Fruit fly (Drosophila melanogaster) whole organism, embryonic: ENCODE results near the gene CG16789.
A peak's percentile ranks its signal among the peaks of the same experiment; 100 is the strongest.

Source experiments
- BtbVII ChIP-seq: fragments of 200-800 bp; sonication (Bioruptor generic); optimal IDR thresholded peaks from 3 replicates; lab custom pipeline; 2017; ENCODE audit warnings: missing biosample characterization, mild to moderate bottlenecking, missing genetic modification characterization
- CG11456 ChIP-seq: fragments of 200-800 bp; sonication (Bioruptor generic); IDR thresholded peaks from 3 replicates; pipeline ENCODE4 v1.3.6; 2022; ENCODE audit warnings: missing biosample characterization, missing genetic modification characterization
- CG11723 ChIP-seq: fragments of 200-800 bp; sonication (Bioruptor generic); optimal IDR thresholded peaks from 2 replicates; lab custom pipeline; 2017; ENCODE audit warnings: missing biosample characterization, mild to moderate bottlenecking, missing genetic modification characterization
- CG13123 ChIP-seq: fragments of 200-800 bp; sonication (Bioruptor generic); optimal IDR thresholded peaks from 2 replicates; lab custom pipeline; 2016; ENCODE audit warnings: missing biosample characterization, missing genetic modification characterization
- CG13424 ChIP-seq: fragments of 200-800 bp; sonication (Bioruptor generic); optimal IDR thresholded peaks from 2 replicates; lab custom pipeline; 2019; ENCODE audit warnings: missing biosample characterization, mild to moderate bottlenecking, missing genetic modification characterization, moderate library complexity
- CG13624 ChIP-seq: fragments of 200-800 bp; sonication (Bioruptor generic); optimal IDR thresholded peaks from 2 replicates; lab custom pipeline; 2016; ENCODE audit warnings: missing biosample characterization, missing genetic modification characterization
- CG14860 ChIP-seq: fragments of 200-800 bp; sonication (Bioruptor generic); IDR thresholded peaks from 3 replicates; pipeline ENCODE4 v1.3.6; 2022; ENCODE audit warnings: missing biosample characterization, missing genetic modification characterization; ENCODE audit not compliant: partially characterized antibody
- CG15073 ChIP-seq: fragments of 200-800 bp; sonication (Bioruptor generic); optimal IDR thresholded peaks from 2 replicates; lab custom pipeline; 2016; ENCODE audit warnings: missing biosample characterization, missing genetic modification characterization
- CG16863 ChIP-seq: fragments of 200-800 bp; sonication (Bioruptor generic); optimal IDR thresholded peaks from 3 replicates; lab custom pipeline; 2016; ENCODE audit warnings: missing biosample characterization, missing genetic modification characterization
- CG17802 ChIP-seq: fragments of 200-800 bp; sonication (Bioruptor generic); optimal IDR thresholded peaks from 2 replicates; lab custom pipeline; 2018; ENCODE audit warnings: missing biosample characterization, mild to moderate bottlenecking, missing genetic modification characterization, moderate library complexity
- CG3065 ChIP-seq: fragments of 200-800 bp; sonication (Bioruptor generic); optimal IDR thresholded peaks from 2 replicates; lab custom pipeline; 2016; ENCODE audit warnings: missing biosample characterization, missing genetic modification characterization
- CG32772 ChIP-seq: fragments of 200-800 bp; sonication (Bioruptor generic); IDR thresholded peaks from 2 replicates; pipeline ENCODE4 v1.3.6; 2022; ENCODE audit warnings: missing biosample characterization, missing genetic modification characterization
- CG3838 ChIP-seq: fragments of 200-800 bp; sonication (Bioruptor generic); optimal IDR thresholded peaks from 3 replicates; lab custom pipeline; 2016; ENCODE audit warnings: missing biosample characterization, missing genetic modification characterization
- CG4617 ChIP-seq: fragments of 200-800 bp; sonication (Bioruptor generic); optimal IDR thresholded peaks from 3 replicates; lab custom pipeline; 2016; ENCODE audit warnings: missing biosample characterization, missing genetic modification characterization, borderline replicate concordance
- CG5953 ChIP-seq: fragments of 200-800 bp; sonication (Bioruptor generic); IDR thresholded peaks from 2 replicates; pipeline ENCODE4 v1.3.6; 2022; ENCODE audit warnings: missing biosample characterization, missing genetic modification characterization
- CG6254 ChIP-seq: fragments of 200-800 bp; sonication (Bioruptor generic); optimal IDR thresholded peaks from 3 replicates; lab custom pipeline; 2017; ENCODE audit warnings: mild to moderate bottlenecking, missing biosample characterization, missing genetic modification reagents, missing genetic modification characterization
- CG6683 ChIP-seq: fragments of 200-800 bp; sonication (Bioruptor generic); optimal IDR thresholded peaks from 2 replicates; lab custom pipeline; 2017; ENCODE audit warnings: missing biosample characterization, mild to moderate bottlenecking, missing genetic modification characterization, missing genetic modification reagents
- CG6765 ChIP-seq: fragments of 200-800 bp; sonication (Bioruptor generic); optimal IDR thresholded peaks from 3 replicates; lab custom pipeline; 2017; ENCODE audit warnings: missing biosample characterization, mild to moderate bottlenecking, missing genetic modification characterization
- CG8281 ChIP-seq: fragments of 200-800 bp; sonication (Bioruptor generic); optimal IDR thresholded peaks from 2 replicates; lab custom pipeline; 2018; ENCODE audit warnings: missing biosample characterization, mild to moderate bottlenecking, missing genetic modification characterization, moderate library complexity
- E2f2 ChIP-seq: fragments of 200-800 bp; sonication (Bioruptor generic); IDR thresholded peaks from 2 replicates; pipeline ENCODE4 v1.3.6; 2022; ENCODE audit warnings: missing biosample characterization, missing genetic modification characterization
- Gug ChIP-seq: fragments of 200-800 bp; sonication (Bioruptor generic); IDR thresholded peaks from 4 replicates; pipeline ENCODE4 v1.3.6; 2022; ENCODE audit warnings: missing biosample characterization, missing genetic modification characterization
- MESR4 ChIP-seq: fragments of 200-800 bp; sonication (Bioruptor generic); optimal IDR thresholded peaks from 2 replicates; lab custom pipeline; 2018; ENCODE audit warnings: missing biosample characterization, mild to moderate bottlenecking, missing genetic modification characterization, moderate library complexity
- NC2α ChIP-seq: fragments of 200-800 bp; sonication (Bioruptor generic); optimal IDR thresholded peaks from 2 replicates; lab custom pipeline; 2016; ENCODE audit warnings: missing biosample characterization, missing genetic modification characterization
- Scr ChIP-seq: fragments of 200-800 bp; sonication (Bioruptor generic); IDR thresholded peaks from 2 replicates; pipeline ENCODE4 v1.3.6; 2022; ENCODE audit warnings: missing biosample characterization, missing genetic modification characterization; ENCODE audit not compliant: partially characterized antibody
- Taf1 ChIP-seq: fragments of 200-800 bp; sonication (Bioruptor generic); IDR thresholded peaks from 2 replicates; pipeline ENCODE4 v1.3.6; 2022; ENCODE audit warnings: missing biosample characterization, missing genetic modification characterization
- Trl ChIP-seq, 3 experiments: fragments of >200 bp in 2 of 3; fragments of 200-800 bp in 1 of 3; sonication (Bioruptor generic) in 1 of 3; optimal IDR thresholded peaks; 2 replicates in 1 of 3; 3 replicates in 2 of 3; lab custom pipeline; 2016 to 2017; ENCODE audit warnings: missing biosample characterization in 1 of 3, missing genetic modification characterization in 1 of 3
- aop ChIP-seq: fragments of 200-800 bp; sonication (Bioruptor generic); IDR thresholded peaks from 2 replicates; pipeline ENCODE4 v1.3.6; 2022; ENCODE audit warnings: missing biosample characterization, missing genetic modification characterization
- caup ChIP-seq: fragments of 200-800 bp; sonication (Bioruptor generic); optimal IDR thresholded peaks from 3 replicates; lab custom pipeline; 2017; ENCODE audit warnings: missing biosample characterization, mild to moderate bottlenecking, missing genetic modification characterization, moderate library complexity; ENCODE audit not compliant: severe bottlenecking
- corto ChIP-seq: fragments of 200-800 bp; sonication (Bioruptor generic); optimal IDR thresholded peaks from 2 replicates; lab custom pipeline; 2016; ENCODE audit warnings: missing biosample characterization, mild to moderate bottlenecking, missing genetic modification characterization, moderate library complexity
- danr ChIP-seq: fragments of 200-800 bp; sonication (Bioruptor generic); IDR thresholded peaks from 2 replicates; pipeline ENCODE4 v1.3.6; 2022; ENCODE audit warnings: missing biosample characterization, missing genetic modification characterization
- dati ChIP-seq: fragments of 200-800 bp; sonication (Bioruptor generic); IDR thresholded peaks from 2 replicates; pipeline ENCODE4 v1.3.6; 2022; ENCODE audit warnings: missing biosample characterization, missing genetic modification characterization
- dmrt99B ChIP-seq: fragments of 200-800 bp; sonication (Bioruptor generic); optimal IDR thresholded peaks from 2 replicates; lab custom pipeline; 2018; ENCODE audit warnings: missing biosample characterization, mild to moderate bottlenecking, missing genetic modification characterization, moderate library complexity
- esg ChIP-seq: fragments of 200-800 bp; sonication (Bioruptor generic); conservative IDR thresholded peaks from 2 replicates; pipeline ENCODE4 v1.3.6; 2022; ENCODE audit warnings: missing biosample characterization, missing genetic modification characterization
- ewg ChIP-seq: fragments of 200-800 bp; sonication (Bioruptor generic); optimal IDR thresholded peaks from 3 replicates; lab custom pipeline; 2017; ENCODE audit warnings: mild to moderate bottlenecking, missing biosample characterization, missing genetic modification reagents, missing genetic modification characterization
- fd102C ChIP-seq: fragments of 200-800 bp; sonication (Bioruptor generic); optimal IDR thresholded peaks from 2 replicates; lab custom pipeline; 2018; ENCODE audit warnings: missing biosample characterization, mild to moderate bottlenecking, missing genetic modification characterization, moderate library complexity
- gce ChIP-seq: fragments of 200-800 bp; sonication (Bioruptor generic); IDR thresholded peaks from 3 replicates; pipeline ENCODE4 v1.3.6; 2022; ENCODE audit warnings: missing biosample characterization, missing genetic modification characterization
- gsb ChIP-seq: fragments of 200-800 bp; sonication (Bioruptor generic); IDR thresholded peaks from 2 replicates; pipeline ENCODE4 v1.3.6; 2022; ENCODE audit warnings: missing biosample characterization, missing genetic modification characterization
- hth ChIP-seq: fragments of >200 bp; optimal IDR thresholded peaks from 2 replicates; lab custom pipeline; 2017; ENCODE audit warnings: inconsistent platforms
- kah ChIP-seq: fragments of 200-800 bp; sonication (Bioruptor generic); optimal IDR thresholded peaks from 2 replicates; lab custom pipeline; 2018; ENCODE audit warnings: missing biosample characterization, mild to moderate bottlenecking, missing genetic modification characterization
- klu ChIP-seq: fragments of 200-800 bp; sonication (Bioruptor generic); IDR thresholded peaks from 2 replicates; pipeline ENCODE4 v1.3.6; 2022; ENCODE audit warnings: missing biosample characterization, missing genetic modification characterization
- lov ChIP-seq, 2 experiments: fragments of 200-800 bp in 1 of 2; fragments of >200 bp in 1 of 2; sonication (Bioruptor generic) in 1 of 2; IDR thresholded peaks in 1 of 2; optimal IDR thresholded peaks in 1 of 2; 2 replicates in 1 of 2; 3 replicates in 1 of 2; pipeline versions ENCODE4 v1.3.6 to Lab custom; 2017 to 2022; ENCODE audit warnings: missing biosample characterization in 1 of 2, missing genetic modification characterization in 1 of 2
- nerfin-1 ChIP-seq: fragments of 200-800 bp; sonication (Bioruptor generic); optimal IDR thresholded peaks from 3 replicates; lab custom pipeline; 2019; ENCODE audit warnings: missing biosample characterization, mild to moderate bottlenecking, missing genetic modification characterization, moderate library complexity
- pan ChIP-seq, 4 experiments: fragments of >200 bp in 3 of 4; fragments of 200-800 bp in 1 of 4; sonication (Bioruptor generic) in 1 of 4; optimal IDR thresholded peaks in 3 of 4; IDR thresholded peaks in 1 of 4; 2 replicates each; pipeline versions ENCODE4 v1.3.6 to Lab custom; 2017 to 2022; ENCODE audit warnings: missing biosample characterization in 2 of 4, missing genetic modification characterization in 2 of 4, mixed read lengths in 1 of 4
- peb ChIP-seq: fragments of 200-800 bp; sonication (Bioruptor generic); IDR thresholded peaks from 2 replicates; pipeline ENCODE4 v1.3.6; 2022; ENCODE audit warnings: missing biosample characterization, missing genetic modification characterization
- sob ChIP-seq: fragments of 200-800 bp; sonication (Bioruptor generic); IDR thresholded peaks from 2 replicates; pipeline ENCODE4 v1.3.6; 2022; ENCODE audit warnings: missing biosample characterization, missing genetic modification characterization
- z ChIP-seq: fragments of 200-800 bp; sonication (Bioruptor generic); IDR thresholded peaks from 3 replicates; pipeline ENCODE4 v1.3.6; 2022; ENCODE audit warnings: missing biosample characterization, missing genetic modification characterization
- zfh2 ChIP-seq: fragments of 200-800 bp; sonication (Bioruptor generic); optimal IDR thresholded peaks from 2 replicates; lab custom pipeline; 2016; ENCODE audit warnings: missing biosample characterization, missing genetic modification characterization

The CG16789 gene

DNA sequence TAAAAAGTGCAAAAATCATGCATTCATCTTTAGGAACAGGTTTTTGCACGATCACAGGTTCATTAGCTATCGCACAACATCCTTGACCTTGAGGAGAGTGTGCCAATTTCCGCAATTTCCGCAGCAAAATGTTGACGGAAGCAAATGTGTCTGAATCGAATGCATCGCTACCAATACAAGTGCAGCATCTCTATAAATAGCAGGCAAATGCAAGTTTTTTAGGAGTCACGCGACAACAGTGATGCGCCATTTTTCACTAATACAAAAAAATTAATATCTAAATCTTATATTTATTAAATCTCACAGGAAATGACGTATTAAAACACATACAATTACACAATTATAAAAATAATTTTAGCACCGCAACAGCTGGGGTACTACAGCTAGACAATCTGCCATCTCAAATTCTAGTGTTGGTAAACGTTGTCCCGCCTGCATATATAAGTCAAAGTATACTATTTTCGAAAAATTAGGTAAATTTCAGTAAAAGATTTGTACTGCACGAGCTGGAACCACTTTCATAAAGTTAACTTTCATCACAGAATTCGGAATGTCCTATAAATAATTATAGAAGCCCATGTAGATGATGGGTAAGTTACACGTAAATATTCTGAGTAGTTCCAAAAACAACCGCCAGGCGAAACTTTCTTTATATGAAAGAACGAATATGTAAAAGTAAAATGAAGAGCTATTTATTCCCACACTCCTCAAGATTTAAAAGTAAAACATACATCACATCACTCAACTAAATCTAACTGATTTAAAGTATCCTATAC lies 8.0 kb downstream of the CG16789 start, which contains the start of gene CG9399 (continued):
- peak; percentile 97 for TF ChIP-seq CG13424 (tag; lab: Kevin White, UChicago)
- peak; percentile 88 for TF ChIP-seq kah (GFP tag; lab: Kevin White, UChicago)
- peak; percentile 93 for TF ChIP-seq BtbVII
- peak; percentile 91 for TF ChIP-seq Taf1 (GFP tag; lab: Robert Waterston, UW)
- TF ChIP-seq CG8281 = peak; percentile 84
- TF ChIP-seq CG6765 = peak; percentile 87
- TF ChIP-seq CG5953 = peak; percentile 98
- 0 out of 3 replicates have a peak, but pooled peaks have one; percentile 48 for TF ChIP-seq CG14860 (GFP tag; lab: Robert Waterston, UW)
- TF ChIP-seq aop (GFP tag; lab: Robert Waterston, UW) = peak; percentile 96
- peak; percentile 94 for TF ChIP-seq gsb (GFP tag; lab: Robert Waterston, UW)
- TF ChIP-seq CG3838 (GFP tag; lab: Kevin White, UChicago) = peak; percentile 90
- TF ChIP-seq caup = peak; percentile 95
- TF ChIP-seq danr = peak; percentile 94
- TF ChIP-seq Scr (GFP tag; lab: Robert Waterston, UW) = peak; percentile 49
- peak; percentile 77 for TF ChIP-seq MESR4 (GFP tag; lab: Kevin White, UChicago)
- TF ChIP-seq corto (GFP tag; lab: Kevin White, UChicago) = peak; percentile 94
- peak; percentile 93 for TF ChIP-seq CG6254 (GFP tag; lab: Kevin White, UChicago)
- peak; percentile 97 for TF ChIP-seq dmrt99B (tag; lab: Kevin White, UChicago)
- TF ChIP-seq gce = peak; percentile 97
- TF ChIP-seq CG17802 (tag; lab: Kevin White, UChicago) = peak; percentile 84
- peak; percentile 95 for TF ChIP-seq CG11723 (GFP tag; lab: Kevin White, UChicago)
- peak; percentile 95 for TF ChIP-seq ewg (GFP tag; lab: Kevin White, UChicago)
- peak; percentile 98 for TF ChIP-seq Gug (GFP tag; lab: Robert Waterston, UW)
- TF ChIP-seq CG3065 (GFP tag; lab: Kevin White, UChicago) = peak; percentile 94
- TF ChIP-seq z (GFP tag; lab: Robert Waterston, UW) = peak; percentile 73
- peak; percentile 94 for TF ChIP-seq zfh2 (GFP tag; lab: Kevin White, UChicago)
- TF ChIP-seq nerfin-1 (tag; lab: Kevin White, UChicago) = peak; percentile 92
- TF ChIP-seq sob = peak; percentile 98
- no peak for TF ChIP-seq hth (lab: Kevin White, UChicago)
- peak; percentile 95 for TF ChIP-seq peb (GFP tag; lab: Robert Waterston, UW)
- peak; percentile 81 for TF ChIP-seq NC2α (GFP tag; lab: Kevin White, UChicago)
- peak; percentile 83 for TF ChIP-seq E2f2 (GFP tag; lab: Robert Waterston, UW)
- peak; percentile 97 for TF ChIP-seq CG11456 (GFP tag; lab: Robert Waterston, UW)
- peak in 1 of 2 experiments; percentile 85 for TF ChIP-seq Trl (optimal IDR thresholded peaks at IDR 0.05; lab: Kevin White, UChicago)
- peak; percentile 91 for TF ChIP-seq Trl (GFP tag; optimal IDR thresholded peaks at IDR 0.05; lab: Kevin White, UChicago)
- TF ChIP-seq klu (GFP tag; lab: Robert Waterston, UW) = peak; percentile 95
- TF ChIP-seq lov (optimal IDR thresholded peaks at IDR 0.05; lab: Kevin White, UChicago) = no peak
- peak; percentile 98 for TF ChIP-seq lov (GFP tag; IDR thresholded peaks at IDR 0.05; lab: Robert Waterston, UW)
- peak; percentile 97 for TF ChIP-seq CG4617 (GFP tag; lab: Kevin White, UChicago)
- peak; percentile 98 for TF ChIP-seq CG32772 (GFP tag; lab: Robert Waterston, UW)
- TF ChIP-seq CG16863 (GFP tag; lab: Kevin White, UChicago) = peak; percentile 93
- TF ChIP-seq CG13123 (GFP tag; lab: Kevin White, UChicago) = peak; percentile 95
- TF ChIP-seq esg = peak; percentile 98
- peak; percentile 83 for TF ChIP-seq CG13624
- peak; percentile 86 for TF ChIP-seq CG6683 (GFP tag; lab: Kevin White, UChicago)
- TF ChIP-seq dati (GFP tag; lab: Robert Waterston, UW) = peak; percentile 96
- peak; percentile 91 for TF ChIP-seq fd102C (GFP tag; lab: Kevin White, UChicago)
- TF ChIP-seq pan (optimal IDR thresholded peaks at IDR 0.05; lab: Kevin White, UChicago) = no peak
- TF ChIP-seq pan (GFP tag; optimal IDR thresholded peaks at IDR 0.05 in 1 of 2, IDR thresholded peaks at IDR 0.05 in 1 of 2) = peak in 1 of 2 experiments; percentile 99
- peak; percentile 87 for TF ChIP-seq CG15073 (GFP tag; lab: Kevin White, UChicago)
